Worm (Caenorhabditis elegans) whole organism, L1 larva: ENCODE measurements around the gene ceh-76.
A peak's percentile ranks its signal among the peaks of the same experiment; 100 is the strongest.

Experiments used
- C04F5.9 ChIP-seq: sonication (generic microtip); optimal IDR thresholded peaks from 2 replicates; lab custom pipeline; 2016; ENCODE audit warnings: missing genetic modification characterization, missing compliant biosample characterization
- C34B4.2 ChIP-seq: sonication (generic microtip); optimal IDR thresholded peaks from 2 replicates; lab custom pipeline; 2017; ENCODE audit warnings: mild to moderate bottlenecking, missing genetic modification characterization, missing compliant biosample characterization
- F16B12.6 ChIP-seq: fragments of 150-350 bp; optimal IDR thresholded peaks from 2 replicates; lab custom pipeline; 2014; ENCODE audit warnings: missing biosample characterization, missing genetic modification characterization
- aha-1 ChIP-seq: fragments of 150-350 bp; optimal IDR thresholded peaks from 2 replicates; lab custom pipeline; 2014; ENCODE audit warnings: missing biosample characterization, missing genetic modification characterization
- blmp-1 ChIP-seq: fragments of 150-350 bp; optimal IDR thresholded peaks from 2 replicates; lab custom pipeline; 2014; ENCODE audit warnings: missing biosample characterization, missing genetic modification characterization
- ceh-8 ChIP-seq: fragments of 200-800 bp; sonication (Bioruptor generic); optimal IDR thresholded peaks from 2 replicates; lab custom pipeline; 2018; ENCODE audit warnings: mild to moderate bottlenecking, missing genetic modification characterization, moderate library complexity, missing compliant biosample characterization
- ceh-82 ChIP-seq, 3 experiments: fragments of 150-350 bp in 1 of 3; sonication (generic microtip) in 2 of 3; optimal IDR thresholded peaks; 2 replicates each; lab custom pipeline; 2014 to 2017; ENCODE audit warnings: missing biosample characterization in 3 of 3, missing genetic modification characterization in 3 of 3
- ces-1 ChIP-seq: fragments of 150-350 bp; optimal IDR thresholded peaks from 2 replicates; lab custom pipeline; 2014; ENCODE audit warnings: missing biosample characterization, missing genetic modification reagents, missing genetic modification characterization
- dpl-1 ChIP-seq, 3 experiments: fragments of 150-350 bp in 2 of 3; sonication (generic microtip) in 1 of 3; optimal IDR thresholded peaks; 2 replicates each; lab custom pipeline; 2014 to 2017; ENCODE audit warnings: missing biosample characterization in 3 of 3, missing genetic modification characterization in 3 of 3, missing genetic modification reagents in 3 of 3
- dsc-1 ChIP-seq: sonication (generic microtip); optimal IDR thresholded peaks from 2 replicates; lab custom pipeline; 2016; ENCODE audit warnings: mild to moderate bottlenecking, missing genetic modification characterization, missing compliant biosample characterization
- efl-1 ChIP-seq, 4 experiments: fragments of 150-350 bp; optimal IDR thresholded peaks in 3 of 4; peaks in 1 of 4; 1 replicate in 1 of 4; 2 replicates in 3 of 4; lab custom pipeline; 2014; ENCODE audit warnings: missing biosample characterization in 2 of 4, missing genetic modification characterization in 2 of 4, missing genetic modification reagents in 2 of 4
- egl-27 ChIP-seq, 2 experiments: fragments of 150-350 bp in 1 of 2; sonication (generic microtip); optimal IDR thresholded peaks; 3 replicates each; lab custom pipeline; 2017 to 2018; ENCODE audit warnings: missing biosample characterization in 2 of 2, missing genetic modification characterization in 2 of 2, missing genetic modification reagents in 2 of 2
- elt-2 ChIP-seq: sonication (generic microtip); optimal IDR thresholded peaks from 2 replicates; lab custom pipeline; 2016; ENCODE audit warnings: missing genetic modification characterization, mild to moderate bottlenecking, inconsistent platforms, missing compliant biosample characterization, missing genetic modification reagents
- elt-3 ChIP-seq, 6 experiments: fragments of 150-350 bp in 1 of 6; sonication (generic microtip); optimal IDR thresholded peaks; 2 replicates each; lab custom pipeline; 2017 to 2018; ENCODE audit warnings: missing biosample characterization in 6 of 6, missing genetic modification characterization in 6 of 6, inconsistent platforms in 1 of 6
- ets-5 ChIP-seq: fragments of 200-800 bp; sonication (Bioruptor generic); IDR thresholded peaks from 2 replicates; pipeline ENCODE4 v1.3.6; 2022; ENCODE audit warnings: missing genetic modification characterization, missing compliant biosample characterization
- fkh-10 ChIP-seq: sonication (generic microtip); optimal IDR thresholded peaks from 2 replicates; lab custom pipeline; 2017; ENCODE audit warnings: missing biosample characterization, missing genetic modification reagents, missing genetic modification characterization
- grh-1 ChIP-seq: fragments of 200-800 bp; sonication (Bioruptor generic); IDR thresholded peaks from 2 replicates; pipeline ENCODE4 v1.3.6; 2022; ENCODE audit warnings: missing genetic modification reagents, missing genetic modification characterization, missing compliant biosample characterization
- isw-1 ChIP-seq: fragments of 200-800 bp; sonication (Bioruptor generic); IDR thresholded peaks from 2 replicates; pipeline ENCODE4 v1.3.6; 2022; ENCODE audit warnings: missing genetic modification characterization, missing compliant biosample characterization
- jun-1 ChIP-seq: fragments of 150-350 bp; optimal IDR thresholded peaks from 2 replicates; lab custom pipeline; 2014; ENCODE audit warnings: missing biosample characterization, missing genetic modification reagents, missing genetic modification characterization
- lin-13 ChIP-seq: fragments of 150-350 bp; optimal IDR thresholded peaks from 2 replicates; lab custom pipeline; 2014; ENCODE audit warnings: missing biosample characterization, missing genetic modification reagents, missing genetic modification characterization
- lin-14 ChIP-seq: fragments of 200-800 bp; sonication (Bioruptor generic); optimal IDR thresholded peaks from 2 replicates; lab custom pipeline; 2018; ENCODE audit warnings: mild to moderate bottlenecking, missing genetic modification characterization, moderate library complexity, missing compliant biosample characterization
- lin-15B ChIP-seq: fragments of 150-350 bp; sonication (generic microtip); optimal IDR thresholded peaks from 3 replicates; lab custom pipeline; 2014; ENCODE audit warnings: missing biosample characterization, missing genetic modification characterization
- lin-35 ChIP-seq, 2 experiments: fragments of 150-350 bp; optimal IDR thresholded peaks; 2 replicates each; lab custom pipeline; 2014; ENCODE audit warnings: missing biosample characterization in 2 of 2, missing genetic modification characterization in 2 of 2, missing genetic modification reagents in 2 of 2
- lir-3 ChIP-seq: sonication (generic microtip); optimal IDR thresholded peaks from 2 replicates; lab custom pipeline; 2016; ENCODE audit warnings: mild to moderate bottlenecking, missing genetic modification characterization, moderate library complexity, missing compliant biosample characterization; ENCODE audit not compliant: poor library complexity
- lsy-2 ChIP-seq, 2 experiments: fragments of 150-350 bp; optimal IDR thresholded peaks; 2 replicates each; lab custom pipeline; 2014; ENCODE audit warnings: missing biosample characterization in 2 of 2, missing genetic modification characterization in 2 of 2
- mab-9 ChIP-seq: fragments of 200-800 bp; sonication (Bioruptor generic); IDR thresholded peaks from 2 replicates; pipeline ENCODE4 v1.3.6; 2022; ENCODE audit warnings: missing genetic modification reagents, missing genetic modification characterization, missing compliant biosample characterization
- mdl-1 ChIP-seq, 2 experiments: fragments of 150-350 bp; optimal IDR thresholded peaks; 2 replicates each; lab custom pipeline; 2014 to 2017; ENCODE audit warnings: missing biosample characterization in 2 of 2, missing genetic modification characterization in 2 of 2, inconsistent platforms in 1 of 2
- mef-2 ChIP-seq: fragments of 150-350 bp; optimal IDR thresholded peaks from 2 replicates; lab custom pipeline; 2014; ENCODE audit warnings: missing biosample characterization, missing genetic modification characterization
- nhr-11 ChIP-seq: fragments of 150-350 bp; optimal IDR thresholded peaks from 2 replicates; lab custom pipeline; 2014; ENCODE audit warnings: missing biosample characterization, missing genetic modification characterization
- nhr-12 ChIP-seq: sonication (generic microtip); optimal IDR thresholded peaks from 2 replicates; lab custom pipeline; 2017; ENCODE audit warnings: missing biosample characterization, missing genetic modification characterization
- nhr-19 ChIP-seq: fragments of 200-800 bp; sonication (Bioruptor generic); conservative IDR thresholded peaks from 2 replicates; pipeline ENCODE4 v1.3.6; 2022; ENCODE audit warnings: missing genetic modification characterization, missing compliant biosample characterization
- nhr-20 ChIP-seq: sonication (generic microtip); optimal IDR thresholded peaks from 2 replicates; lab custom pipeline; 2016; ENCODE audit warnings: mild to moderate bottlenecking, missing genetic modification characterization, missing compliant biosample characterization
- nhr-28 ChIP-seq: fragments of 150-350 bp; optimal IDR thresholded peaks from 2 replicates; lab custom pipeline; 2014; ENCODE audit warnings: missing biosample characterization, missing genetic modification characterization
- nhr-47 ChIP-seq: sonication (generic microtip); optimal IDR thresholded peaks from 2 replicates; lab custom pipeline; 2016; ENCODE audit warnings: mild to moderate bottlenecking, missing genetic modification characterization, moderate library complexity, missing compliant biosample characterization
- nhr-71 ChIP-seq: sonication (generic microtip); optimal IDR thresholded peaks from 2 replicates; lab custom pipeline; 2016; ENCODE audit warnings: mild to moderate bottlenecking, missing genetic modification characterization, moderate library complexity, missing compliant biosample characterization
- nhr-77 ChIP-seq: fragments of 150-350 bp; optimal IDR thresholded peaks from 2 replicates; lab custom pipeline; 2014; ENCODE audit warnings: missing biosample characterization, missing genetic modification characterization
- nhr-85 ChIP-seq: sonication (generic microtip); peaks from one replicate; lab custom pipeline; 2016; ENCODE audit warnings: missing genetic modification characterization, inconsistent platforms, missing compliant biosample characterization
- nhr-90 ChIP-seq: sonication (generic microtip); optimal IDR thresholded peaks from 2 replicates; lab custom pipeline; 2016; ENCODE audit warnings: mild to moderate bottlenecking, missing genetic modification characterization, missing compliant biosample characterization; ENCODE audit not compliant: poor library complexity
- pag-3 ChIP-seq: sonication (generic microtip); optimal IDR thresholded peaks from 2 replicates; lab custom pipeline; 2017; ENCODE audit warnings: missing genetic modification characterization, mild to moderate bottlenecking, missing compliant biosample characterization, antibody characterized with exemption, borderline replicate concordance; ENCODE audit not compliant: insufficient read depth
- skn-1 ChIP-seq: fragments of 150-350 bp; optimal IDR thresholded peaks from 2 replicates; lab custom pipeline; 2014; ENCODE audit warnings: missing biosample characterization, missing genetic modification characterization
- snu-23 ChIP-seq: sonication (generic microtip); optimal IDR thresholded peaks from 2 replicates; lab custom pipeline; 2016; ENCODE audit warnings: missing genetic modification characterization, missing compliant biosample characterization
- sox-4 ChIP-seq: sonication (generic microtip); optimal IDR thresholded peaks from 2 replicates; lab custom pipeline; 2016; ENCODE audit warnings: missing genetic modification characterization, missing compliant biosample characterization
- tbx-2 ChIP-seq: sonication (generic microtip); optimal IDR thresholded peaks from 2 replicates; lab custom pipeline; 2016; ENCODE audit warnings: missing genetic modification characterization, missing compliant biosample characterization
- tlp-1 ChIP-seq: fragments of 150-350 bp; optimal IDR thresholded peaks from 2 replicates; lab custom pipeline; 2014; ENCODE audit warnings: missing biosample characterization, missing genetic modification characterization
- unc-130 ChIP-seq: fragments of 150-350 bp; optimal IDR thresholded peaks from 2 replicates; lab custom pipeline; 2017; ENCODE audit warnings: missing biosample characterization, missing genetic modification characterization, inconsistent platforms
- unc-30 ChIP-seq: sonication (generic microtip); optimal IDR thresholded peaks from 2 replicates; lab custom pipeline; 2017; ENCODE audit warnings: missing biosample characterization, missing genetic modification characterization
- unc-98 ChIP-seq: fragments of 200-800 bp; sonication (Bioruptor generic); IDR thresholded peaks from 2 replicates; pipeline ENCODE4 v1.3.6; 2022; ENCODE audit warnings: missing genetic modification characterization, missing compliant biosample characterization
- vab-15 ChIP-seq: sonication (generic microtip); optimal IDR thresholded peaks from 2 replicates; lab custom pipeline; 2017; ENCODE audit warnings: missing genotype, mild to moderate bottlenecking, missing genetic modification characterization, missing compliant biosample characterization
- xbp-1 ChIP-seq: sonication (generic microtip); optimal IDR thresholded peaks from 2 replicates; lab custom pipeline; 2016; ENCODE audit warnings: missing genetic modification characterization, missing compliant biosample characterization
- zag-1 ChIP-seq: fragments of 150-350 bp; optimal IDR thresholded peaks from 2 replicates; lab custom pipeline; 2014; ENCODE audit warnings: missing biosample characterization, missing genetic modification characterization
- zip-4 ChIP-seq: fragments of 200-800 bp; sonication (Bioruptor generic); optimal IDR thresholded peaks from 2 replicates; lab custom pipeline; 2018; ENCODE audit warnings: mild to moderate bottlenecking, missing genetic modification characterization, moderate library complexity, missing compliant biosample characterization
- ztf-11 ChIP-seq, 2 experiments: sonication (generic microtip); optimal IDR thresholded peaks; 2 replicates each; lab custom pipeline; 2016 to 2017; ENCODE audit warnings: missing genetic modification characterization in 2 of 2, missing biosample characterization in 1 of 2, missing compliant biosample characterization in 1 of 2

Gene ceh-76

DNA sequence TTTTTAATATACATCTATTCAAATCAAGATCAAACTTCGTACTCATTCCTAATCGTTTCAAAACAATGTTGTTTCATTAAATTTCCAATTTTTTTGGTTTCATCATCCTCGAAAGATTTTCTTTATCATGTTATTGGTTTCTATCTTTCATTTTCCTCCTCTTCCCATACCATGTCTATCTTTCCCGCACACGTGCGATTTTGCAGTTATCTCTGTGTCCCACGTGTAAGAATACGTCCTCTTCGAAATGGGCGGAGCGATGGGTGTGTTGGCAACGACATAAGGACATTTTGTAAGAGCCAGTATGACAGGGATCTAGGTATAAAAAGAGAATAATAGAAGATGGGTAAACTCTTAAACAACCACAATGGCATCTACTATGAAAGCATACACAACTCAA lies 31.9 kb upstream of the ceh-76 start, which contains the start of gene F43H9.4:
TSS of gene F43H9.4 (plus strand) at position 366 of the 400 bp plus-strand sequence.
- TF ChIP-seq snu-23 (peak; percentile 64), zip-4 (GFP tag; lab: Kevin White, UChicago) (no peak), unc-130 (tag; lab: Kevin White, UChicago) (peak; percentile 18), nhr-47 (tag; lab: Kevin White, UChicago) (peak; percentile 30), nhr-11 (no peak), elt-2 (no peak), nhr-12 (tag; lab: Kevin White, UChicago) (no peak), mdl-1 (tag; optimal IDR thresholded peaks at IDR 0.05; lab: Kevin White, UChicago) (peak in 1 of 2 experiments; percentile 77), blmp-1 (tag; lab: Kevin White, UChicago) (peak; percentile 62), lir-3 (no peak), unc-30 (tag; lab: Kevin White, UChicago) (no peak), nhr-28 (tag; lab: Kevin White, UChicago) (no peak), nhr-85 (tag; lab: Kevin White, UChicago) (peak; percentile 91), xbp-1 (tag; lab: Kevin White, UChicago) (peak; percentile 87), zag-1 (tag; lab: Kevin White, UChicago) (no peak), nhr-20 (tag; lab: Kevin White, UChicago) (peak; percentile 82), ztf-11 (tag; optimal IDR thresholded peaks at IDR 0.05; lab: Kevin White, UChicago) (no peak), tbx-2 (tag; lab: Kevin White, UChicago) (peak; percentile 20), lin-14 (GFP tag; lab: Kevin White, UChicago) (peak; percentile 74), lin-13 (GFP tag; lab: Kevin White, UChicago) (no peak), nhr-19 (GFP tag; lab: Robert Waterston, UW) (no peak; the same call in 1 of the 2 replicates), isw-1 (no peak), unc-98 (GFP tag; lab: Robert Waterston, UW) (no peak), ceh-82 (tag; optimal IDR thresholded peaks at IDR 0.05; lab: Kevin White, UChicago) (no peak), vab-15 (tag; lab: Kevin White, UChicago) (no peak), lin-35 (GFP tag; optimal IDR thresholded peaks at IDR 0.05; lab: Kevin White, UChicago) (peak in 1 of 2 experiments; percentile 8), dpl-1 (GFP tag; optimal IDR thresholded peaks at IDR 0.05; lab: Kevin White, UChicago) (peak in 1 of 3 experiments; percentile 9), C04F5.9 (tag; lab: Kevin White, UChicago) (no peak), pag-3 (peak; percentile 26), tlp-1 (tag; lab: Kevin White, UChicago) (no peak), sox-4 (tag; lab: Kevin White, UChicago) (no peak), ces-1 (GFP tag; lab: Kevin White, UChicago) (no peak), lin-15B (tag; lab: Kevin White, UChicago) (no peak), fkh-10 (no peak), efl-1 (optimal IDR thresholded peaks at IDR 0.05; lab: Kevin White, UChicago) (no peak), efl-1 (GFP tag; optimal IDR thresholded peaks at IDR 0.05 in 1 of 2; lab: Kevin White, UChicago) (no peak), mab-9 (no peak), nhr-71 (tag; lab: Kevin White, UChicago) (peak; percentile 63), lsy-2 (tag; optimal IDR thresholded peaks at IDR 0.05; lab: Kevin White, UChicago) (peak in 1 of 2 experiments; percentile 3), skn-1 (tag; lab: Kevin White, UChicago) (no peak), ets-5 (GFP tag; lab: Robert Waterston, UW) (no peak), F16B12.6 (no peak), elt-3 (tag; optimal IDR thresholded peaks at IDR 0.05; lab: Kevin White, UChicago) (peak in 5 of 6 experiments; percentile 47 to 94 (median 62)), nhr-77 (tag; lab: Kevin White, UChicago) (no peak), aha-1 (tag; lab: Kevin White, UChicago) (no peak), mef-2 (tag; lab: Kevin White, UChicago) (no peak), grh-1 (GFP tag; lab: Robert Waterston, UW) (peak; percentile 39; the same call in 1 of the 2 replicates), C34B4.2 (no peak), ceh-8 (GFP tag; lab: Kevin White, UChicago) (no peak), dsc-1 (tag; lab: Kevin White, UChicago) (no peak), egl-27 (tag; optimal IDR thresholded peaks at IDR 0.05; lab: Kevin White, UChicago) (no peak), nhr-90 (tag; lab: Kevin White, UChicago) (peak; percentile 48), jun-1 (tag; lab: Kevin White, UChicago) (no peak)
